Worm (Caenorhabditis elegans) whole organism, late embryonic: Measurements from ENCODE around the gene M04D8.8.

ENCODE experiments used
- K02D7.2 ChIP-seq: sonication (generic microtip); optimal IDR thresholded peaks from 2 replicates; lab custom pipeline; 2017; ENCODE audit warnings: mild to moderate bottlenecking, missing genetic modification characterization, missing compliant biosample characterization
- ahr-1 ChIP-seq: sonication (generic microtip); optimal IDR thresholded peaks from 2 replicates; lab custom pipeline; 2016; ENCODE audit warnings: missing genetic modification characterization, missing compliant biosample characterization
- ceh-2 ChIP-seq: sonication (generic microtip); optimal IDR thresholded peaks from 2 replicates; lab custom pipeline; 2016; ENCODE audit warnings: missing genotype, missing genetic modification characterization, missing compliant biosample characterization
- ceh-22 ChIP-seq: sonication (generic microtip); optimal IDR thresholded peaks from 2 replicates; lab custom pipeline; 2017; ENCODE audit warnings: missing biosample characterization, missing genetic modification characterization
- ceh-31 ChIP-seq: sonication (generic microtip); optimal IDR thresholded peaks from 2 replicates; lab custom pipeline; 2016; ENCODE audit warnings: missing genetic modification characterization, missing compliant biosample characterization
- ceh-48 ChIP-seq: sonication (generic microtip); optimal IDR thresholded peaks from 2 replicates; lab custom pipeline; 2016; ENCODE audit warnings: missing genetic modification characterization, inconsistent platforms, missing compliant biosample characterization
- fkh-10 ChIP-seq: fragments of 150-350 bp; optimal IDR thresholded peaks from 2 replicates; lab custom pipeline; 2014; ENCODE audit warnings: missing biosample characterization, missing genetic modification reagents, missing genetic modification characterization
- fkh-6 ChIP-seq: sonication (generic microtip); optimal IDR thresholded peaks from 2 replicates; lab custom pipeline; 2016; ENCODE audit warnings: missing genetic modification characterization, missing compliant biosample characterization
- nfya-1 ChIP-seq: sonication (generic microtip); optimal IDR thresholded peaks from 2 replicates; lab custom pipeline; 2017; ENCODE audit warnings: missing genetic modification characterization, mild to moderate bottlenecking, missing compliant biosample characterization, antibody characterized with exemption, moderate library complexity
- nhr-11 ChIP-seq: fragments of 150-350 bp; optimal IDR thresholded peaks from 2 replicates; lab custom pipeline; 2014; ENCODE audit warnings: missing biosample characterization, missing genetic modification characterization
- pha-2 ChIP-seq: sonication (generic microtip); optimal IDR thresholded peaks from 2 replicates; lab custom pipeline; 2017; ENCODE audit warnings: mild to moderate bottlenecking, missing genetic modification characterization, missing compliant biosample characterization
- unc-55 ChIP-seq: sonication (generic microtip); optimal IDR thresholded peaks from 2 replicates; lab custom pipeline; 2017; ENCODE audit warnings: missing biosample characterization, missing genetic modification reagents, missing genetic modification characterization
- zip-5 ChIP-seq: sonication (generic microtip); optimal IDR thresholded peaks from 2 replicates; lab custom pipeline; 2016; ENCODE audit warnings: missing genetic modification characterization, missing compliant biosample characterization

DNA sequence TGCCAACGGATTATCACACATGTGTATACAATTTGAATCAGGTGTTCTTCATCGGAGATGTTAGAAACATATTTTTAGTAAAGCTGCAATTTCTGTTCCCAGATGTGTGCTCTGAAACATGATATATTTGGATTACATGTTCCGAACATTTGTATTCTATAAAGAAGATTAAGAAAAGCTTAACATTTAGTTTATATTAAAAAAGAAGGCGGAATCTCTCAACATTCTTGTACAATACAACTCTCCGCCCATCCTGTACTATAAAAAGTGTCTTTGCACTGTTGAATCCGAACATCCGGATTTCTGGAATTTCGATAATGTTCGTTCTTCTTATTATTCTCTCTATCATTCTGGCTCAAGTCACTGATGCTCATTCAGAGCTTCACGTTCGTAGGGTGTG lies 6.0 kb upstream of the M04D8.8 start, which contains the start of gene ins-23:
- no peak for TF ChIP-seq ceh-22 (tag; lab: Kevin White, UChicago)
- TF ChIP-seq fkh-6 = no peak
- no peak for TF ChIP-seq unc-55
- TF ChIP-seq ahr-1 (tag; lab: Kevin White, UChicago) = no peak
- TF ChIP-seq ceh-31 (tag; lab: Kevin White, UChicago) = no peak
- no peak for TF ChIP-seq ceh-2
- TF ChIP-seq ceh-48 (tag; lab: Kevin White, UChicago) = no peak
- no peak for TF ChIP-seq nfya-1 (tag; lab: Kevin White, UChicago)
- no peak for TF ChIP-seq fkh-10 (GFP tag; lab: Kevin White, UChicago)
- no peak for TF ChIP-seq nhr-11 (tag; lab: Kevin White, UChicago)
- TF ChIP-seq K02D7.2 = no peak
- TF ChIP-seq pha-2 (tag; lab: Kevin White, UChicago) = no peak
- TF ChIP-seq zip-5 (tag; lab: Kevin White, UChicago) = no peak
